Worm (Caenorhabditis elegans): ENCODE data around the gene C10C6.3.

DNA sequence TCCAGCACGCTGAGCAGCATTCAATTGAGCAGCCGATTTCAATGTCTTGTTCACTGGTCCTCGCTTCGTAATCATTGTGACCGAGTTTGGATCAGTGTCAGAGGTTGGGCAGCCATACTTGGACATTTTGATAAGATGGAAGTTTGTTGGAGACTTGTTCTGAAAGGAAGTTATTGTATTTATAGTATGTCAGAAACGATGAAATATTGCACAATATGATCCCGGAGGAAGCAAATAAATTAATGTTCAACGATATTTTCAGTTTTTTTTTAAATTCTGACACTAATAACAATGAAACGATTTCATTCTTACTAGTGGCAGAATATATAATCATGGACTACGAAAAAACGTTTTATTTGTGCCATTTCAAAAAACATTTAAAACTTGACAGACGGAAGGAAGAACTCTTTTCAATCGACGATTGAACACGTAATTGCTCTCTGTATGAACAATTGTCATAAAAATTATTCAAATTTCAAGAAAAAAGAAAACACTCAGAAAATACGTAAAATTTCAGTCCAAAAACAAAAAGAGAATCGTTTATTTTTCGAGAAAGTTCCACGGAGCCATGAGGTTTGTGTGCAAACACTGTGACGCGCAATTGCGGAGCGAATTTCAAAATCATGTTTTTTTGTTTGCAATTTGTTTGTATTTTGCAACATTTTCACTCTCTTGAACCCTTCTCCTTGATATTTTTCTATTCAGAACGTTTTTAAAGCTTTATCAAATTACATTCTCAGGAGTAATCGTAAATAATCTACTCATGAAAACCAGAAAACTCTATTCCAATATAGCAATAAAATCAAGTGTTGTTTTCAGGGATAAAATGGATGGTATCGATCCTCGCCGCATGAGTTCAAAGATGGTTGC is 15.2 kb upstream of the C10C6.3 start, which contains the start of the genes mbf-1 and nse-4:
- no peak for TF ChIP-seq tra-4 (tag; optimal IDR thresholded peaks at IDR 0.05)
- no peak for TF ChIP-seq pes-1 (GFP tag; IDR thresholded peaks at IDR 0.05)
- TF ChIP-seq ama-1 (optimal IDR thresholded peaks at IDR 0.05), result no peak
- no peak for TF ChIP-seq ceh-36 (tag; optimal IDR thresholded peaks at IDR 0.05)
- TF ChIP-seq tbx-37 (GFP tag; conservative IDR thresholded peaks at IDR 0.05), result no peak
- no peak for TF ChIP-seq aly-1 (tag; optimal IDR thresholded peaks at IDR 0.05)
- peak; percentile 57 for TF ChIP-seq F13C5.2 (tag; optimal IDR thresholded peaks at IDR 0.05)
- TF ChIP-seq hmg-4 (GFP tag; optimal IDR thresholded peaks at IDR 0.05), result no peak
- TF ChIP-seq hnd-1 (tag; optimal IDR thresholded peaks at IDR 0.05), result no peak

Data from whole organism, early embryonic.